Fruit fly (Drosophila melanogaster) whole organism, embryonic: ENCODE data around the gene Nazo.

ENCODE experiments used
- Adf1 ChIP-seq: fragments of 200-800 bp; sonication (Bioruptor generic); IDR thresholded peaks from 2 replicates; pipeline ENCODE4 v1.3.6; 2022; ENCODE audit warnings: missing biosample characterization, missing genetic modification characterization
- Antp ChIP-seq: fragments of 200-800 bp; sonication (Bioruptor generic); optimal IDR thresholded peaks from 3 replicates; lab custom pipeline; 2016; ENCODE audit warnings: missing biosample characterization, missing genetic modification characterization
- Asciz ChIP-seq: fragments of 200-800 bp; sonication (Bioruptor generic); optimal IDR thresholded peaks from 2 replicates; lab custom pipeline; 2017; ENCODE audit warnings: missing biosample characterization, mild to moderate bottlenecking, missing genetic modification characterization, missing genetic modification reagents
- CG10209 ChIP-seq: fragments of 200-800 bp; sonication (Bioruptor generic); optimal IDR thresholded peaks from 3 replicates; lab custom pipeline; 2017; ENCODE audit warnings: missing biosample characterization, mild to moderate bottlenecking, missing genetic modification characterization, missing genetic modification reagents
- CG10654 ChIP-seq: fragments of 200-800 bp; sonication (Bioruptor generic); optimal IDR thresholded peaks from 2 replicates; lab custom pipeline; 2016; ENCODE audit warnings: missing biosample characterization, missing genetic modification characterization
- CG11093 ChIP-seq: fragments of 200-800 bp; sonication (Bioruptor generic); IDR thresholded peaks from 3 replicates; pipeline ENCODE4 v1.3.6; 2022; ENCODE audit warnings: missing biosample characterization, missing genetic modification characterization
- CG12155 ChIP-seq: fragments of 200-800 bp; sonication (Bioruptor generic); optimal IDR thresholded peaks from 3 replicates; lab custom pipeline; 2016; ENCODE audit warnings: missing biosample characterization, missing genetic modification characterization
- CG17359 ChIP-seq: fragments of 200-800 bp; sonication (Bioruptor generic); optimal IDR thresholded peaks from 3 replicates; lab custom pipeline; 2018; ENCODE audit warnings: missing biosample characterization, mild to moderate bottlenecking, missing genetic modification characterization, moderate library complexity
- CG17829 ChIP-seq: fragments of 200-800 bp; optimal IDR thresholded peaks from 2 replicates; lab custom pipeline; 2019; ENCODE audit warnings: missing biosample characterization, mild to moderate bottlenecking, missing genetic modification characterization, moderate library complexity
- CG2199 ChIP-seq: fragments of 200-800 bp; sonication (Bioruptor generic); IDR thresholded peaks from 3 replicates; pipeline ENCODE4 v1.3.6; 2022; ENCODE audit warnings: missing biosample characterization, missing genetic modification characterization
- CG2712 ChIP-seq: fragments of 200-800 bp; optimal IDR thresholded peaks from 3 replicates; lab custom pipeline; 2019; ENCODE audit warnings: missing biosample characterization, mild to moderate bottlenecking, missing genetic modification characterization, moderate library complexity
- CG3065 ChIP-seq: fragments of 200-800 bp; sonication (Bioruptor generic); optimal IDR thresholded peaks from 2 replicates; lab custom pipeline; 2016; ENCODE audit warnings: missing biosample characterization, missing genetic modification characterization
- CG33557 ChIP-seq: fragments of 200-800 bp; sonication (Bioruptor generic); optimal IDR thresholded peaks from 2 replicates; lab custom pipeline; 2019; ENCODE audit warnings: missing biosample characterization, mild to moderate bottlenecking, missing genetic modification characterization, moderate library complexity
- CG4730 ChIP-seq: fragments of 200-800 bp; sonication (Bioruptor generic); IDR thresholded peaks from 2 replicates; pipeline ENCODE4 v1.3.6; 2022; ENCODE audit warnings: missing biosample characterization, missing genetic modification characterization
- CG6175 ChIP-seq: fragments of 200-800 bp; sonication (Bioruptor generic); IDR thresholded peaks from 3 replicates; pipeline ENCODE4 v1.3.6; 2022; ENCODE audit warnings: missing biosample characterization, missing genetic modification characterization
- CG6683 ChIP-seq: fragments of 200-800 bp; sonication (Bioruptor generic); optimal IDR thresholded peaks from 2 replicates; lab custom pipeline; 2017; ENCODE audit warnings: missing biosample characterization, mild to moderate bottlenecking, missing genetic modification characterization, missing genetic modification reagents
- CG9437 ChIP-seq: fragments of 200-800 bp; sonication (Bioruptor generic); optimal IDR thresholded peaks from 2 replicates; lab custom pipeline; 2018; ENCODE audit warnings: missing biosample characterization, mild to moderate bottlenecking, missing genetic modification characterization
- CG9932 ChIP-seq: fragments of 200-800 bp; sonication (Bioruptor generic); IDR thresholded peaks from 2 replicates; pipeline ENCODE4 v1.3.6; 2022; ENCODE audit warnings: missing biosample characterization, missing genetic modification characterization
- CHES-1-like ChIP-seq: fragments of 200-800 bp; sonication (Bioruptor generic); optimal IDR thresholded peaks from 2 replicates; lab custom pipeline; 2016; ENCODE audit warnings: missing biosample characterization, missing genetic modification characterization
- CkIIα-i1 ChIP-seq: fragments of 200-800 bp; sonication (Bioruptor generic); IDR thresholded peaks from 2 replicates; pipeline ENCODE4 v1.3.6; 2022; ENCODE audit warnings: missing biosample characterization, missing genetic modification characterization
- D19B ChIP-seq: fragments of 200-800 bp; sonication (Bioruptor generic); optimal IDR thresholded peaks from 2 replicates; lab custom pipeline; 2017; ENCODE audit warnings: missing biosample characterization, mild to moderate bottlenecking, missing genetic modification characterization
- Elba2 ChIP-seq: fragments of 200-800 bp; sonication (Bioruptor generic); optimal IDR thresholded peaks from 3 replicates; lab custom pipeline; 2016; ENCODE audit warnings: missing biosample characterization, missing genetic modification characterization
- Hmr ChIP-seq: fragments of 200-800 bp; sonication (Bioruptor generic); optimal IDR thresholded peaks from 3 replicates; lab custom pipeline; 2017; ENCODE audit warnings: mild to moderate bottlenecking, missing biosample characterization, missing genetic modification reagents, missing genetic modification characterization
- Kr ChIP-seq: fragments of 200-800 bp; sonication (Bioruptor generic); optimal IDR thresholded peaks from 2 replicates; lab custom pipeline; 2017; ENCODE audit warnings: missing biosample characterization, mild to moderate bottlenecking, missing genetic modification characterization
- MBD-R2 ChIP-seq: fragments of 200-800 bp; sonication (Bioruptor generic); IDR thresholded peaks from 2 replicates; pipeline ENCODE4 v1.3.6; 2022; ENCODE audit warnings: missing biosample characterization, missing genetic modification characterization
- Myb ChIP-seq: fragments of 200-800 bp; sonication (Bioruptor generic); optimal IDR thresholded peaks from 2 replicates; lab custom pipeline; 2016; ENCODE audit warnings: missing biosample characterization, missing genetic modification characterization
- Rfx ChIP-seq: fragments of 200-800 bp; sonication (Bioruptor generic); IDR thresholded peaks from 2 replicates; pipeline ENCODE4 v1.3.6; 2022; ENCODE audit warnings: missing biosample characterization, missing genetic modification characterization
- Rx ChIP-seq: fragments of 200-800 bp; sonication (Bioruptor generic); IDR thresholded peaks from 2 replicates; pipeline ENCODE4 v1.3.6; 2022; ENCODE audit warnings: missing biosample characterization, missing genetic modification characterization
- Sin3A ChIP-seq: fragments of >200 bp; optimal IDR thresholded peaks from 2 replicates; lab custom pipeline; 2018
- Taf1 ChIP-seq: fragments of 200-800 bp; sonication (Bioruptor generic); IDR thresholded peaks from 2 replicates; pipeline ENCODE4 v1.3.6; 2022; ENCODE audit warnings: missing biosample characterization, missing genetic modification characterization
- ab ChIP-seq: fragments of 200-800 bp; sonication (Bioruptor generic); optimal IDR thresholded peaks from 2 replicates; lab custom pipeline; 2016; ENCODE audit warnings: missing biosample characterization, missing genetic modification characterization
- al ChIP-seq: fragments of 200-800 bp; sonication (Bioruptor generic); IDR thresholded peaks from 2 replicates; pipeline ENCODE4 v1.3.6; 2022; ENCODE audit warnings: missing biosample characterization, missing genetic modification characterization
- aop ChIP-seq: fragments of 200-800 bp; sonication (Bioruptor generic); IDR thresholded peaks from 2 replicates; pipeline ENCODE4 v1.3.6; 2022; ENCODE audit warnings: missing biosample characterization, missing genetic modification characterization
- btn ChIP-seq: fragments of 200-800 bp; sonication (Bioruptor generic); optimal IDR thresholded peaks from 2 replicates; lab custom pipeline; 2016; ENCODE audit warnings: missing biosample characterization, missing genetic modification characterization
- cwo ChIP-seq: fragments of 200-800 bp; sonication (Bioruptor generic); optimal IDR thresholded peaks from 3 replicates; lab custom pipeline; 2017; ENCODE audit warnings: missing biosample characterization, missing genetic modification characterization, mild to moderate bottlenecking, moderate library complexity, missing genetic modification reagents
- fu2 ChIP-seq: fragments of 200-800 bp; sonication (Bioruptor generic); optimal IDR thresholded peaks from 2 replicates; lab custom pipeline; 2016; ENCODE audit warnings: missing biosample characterization, missing genetic modification characterization
- gem ChIP-seq: fragments of 200-800 bp; sonication (Bioruptor generic); optimal IDR thresholded peaks from 2 replicates; lab custom pipeline; 2019; ENCODE audit warnings: missing biosample characterization, mild to moderate bottlenecking, missing genetic modification characterization, moderate library complexity
- gt ChIP-seq: fragments of 200-800 bp; sonication (Bioruptor generic); IDR thresholded peaks from 2 replicates; pipeline ENCODE4 v1.3.6; 2022; ENCODE audit warnings: missing biosample characterization, missing genetic modification characterization
- ken ChIP-seq: fragments of 200-800 bp; sonication (Bioruptor generic); IDR thresholded peaks from 3 replicates; pipeline ENCODE4 v1.3.6; 2022; ENCODE audit warnings: missing biosample characterization, missing genetic modification characterization
- pfk ChIP-seq: fragments of 200-800 bp; sonication (Bioruptor generic); optimal IDR thresholded peaks from 2 replicates; lab custom pipeline; 2018; ENCODE audit warnings: missing biosample characterization, mild to moderate bottlenecking, missing genetic modification characterization, moderate library complexity
- phol ChIP-seq: fragments of 200-800 bp; sonication (Bioruptor generic); optimal IDR thresholded peaks from 3 replicates; lab custom pipeline; 2018; ENCODE audit warnings: missing biosample characterization, mild to moderate bottlenecking, missing genetic modification characterization, moderate library complexity
- pita ChIP-seq: fragments of 200-800 bp; sonication (Bioruptor generic); optimal IDR thresholded peaks from 2 replicates; lab custom pipeline; 2017; ENCODE audit warnings: missing biosample characterization, mild to moderate bottlenecking, missing genetic modification characterization
- pum ChIP-seq: fragments of 200-800 bp; sonication (Bioruptor generic); optimal IDR thresholded peaks from 2 replicates; lab custom pipeline; 2016; ENCODE audit warnings: missing biosample characterization, missing genetic modification characterization
- pzg ChIP-seq: fragments of 200-800 bp; sonication (Bioruptor generic); optimal IDR thresholded peaks from 3 replicates; lab custom pipeline; 2018; ENCODE audit warnings: missing biosample characterization, mild to moderate bottlenecking, missing genetic modification characterization, moderate library complexity
- slp2 ChIP-seq: fragments of 200-800 bp; sonication (Bioruptor generic); optimal IDR thresholded peaks from 2 replicates; lab custom pipeline; 2016; ENCODE audit warnings: missing biosample characterization, missing genetic modification characterization
- sqz ChIP-seq: fragments of 200-800 bp; sonication (Bioruptor generic); optimal IDR thresholded peaks from 3 replicates; lab custom pipeline; 2018; ENCODE audit warnings: missing biosample characterization, mild to moderate bottlenecking, missing genetic modification characterization
- tll ChIP-seq, 2 experiments: fragments of 200-800 bp in 1 of 2; fragments of >200 bp in 1 of 2; sonication (Bioruptor generic) in 1 of 2; optimal IDR thresholded peaks; 2 replicates each; lab custom pipeline; 2017 to 2019; ENCODE audit warnings: missing biosample characterization in 2 of 2, missing genetic modification characterization in 2 of 2, mild to moderate bottlenecking in 1 of 2, moderate library complexity in 1 of 2
- unpg ChIP-seq: fragments of 200-800 bp; sonication (Bioruptor generic); optimal IDR thresholded peaks from 3 replicates; lab custom pipeline; 2018; ENCODE audit warnings: missing biosample characterization, mild to moderate bottlenecking, missing genetic modification characterization, moderate library complexity
- wor ChIP-seq: fragments of 200-800 bp; sonication (Bioruptor generic); IDR thresholded peaks from 2 replicates; pipeline ENCODE4 v1.3.6; 2022; ENCODE audit warnings: missing biosample characterization, missing genetic modification characterization

Nazo gene

dm6 chr3R:8239472-8240301 is 48.0 kb upstream of the Nazo start (continued):
- TF ChIP-seq CHES-1-like (GFP tag; lab: Kevin White, UChicago): peak; percentile 34
- TF ChIP-seq pfk (GFP tag; lab: Kevin White, UChicago): no peak
- no peak for TF ChIP-seq tll (GFP tag; optimal IDR thresholded peaks at IDR 0.05; lab: Kevin White, UChicago)
- peak; percentile 94 for TF ChIP-seq Asciz (GFP tag; lab: Kevin White, UChicago)
- peak; percentile 92 for TF ChIP-seq CG17829
- TF ChIP-seq gem (tag; lab: Kevin White, UChicago): peak; percentile 95
- peak; percentile 83 for TF ChIP-seq slp2 (GFP tag; lab: Kevin White, UChicago)
- peak; percentile 90 for TF ChIP-seq CG33557 (GFP tag; lab: Kevin White, UChicago)
- peak; percentile 14 for TF ChIP-seq Antp (GFP tag; lab: Kevin White, UChicago)
- 0 out of 2 replicates have a peak, but pooled peaks have one; percentile 22 for TF ChIP-seq gt (GFP tag; lab: Robert Waterston, UW)
- peak; percentile 74 for TF ChIP-seq CG10654 (GFP tag; lab: Kevin White, UChicago)
- peak; percentile 75 for TF ChIP-seq CG12155
- TF ChIP-seq Sin3A (lab: Kevin White, UChicago): no peak
- peak; percentile 72 for TF ChIP-seq fu2 (GFP tag; lab: Kevin White, UChicago)
- TF ChIP-seq Myb (GFP tag; lab: Kevin White, UChicago): peak; percentile 47
- peak; percentile 60 for TF ChIP-seq Rx
- peak; percentile 79 for TF ChIP-seq Rfx (GFP tag; lab: Robert Waterston, UW)
- no peak for TF ChIP-seq CG3065 (GFP tag; lab: Kevin White, UChicago)
- TF ChIP-seq CG6175 (GFP tag; lab: Robert Waterston, UW): no peak
- TF ChIP-seq aop (GFP tag; lab: Robert Waterston, UW): no peak
- TF ChIP-seq pita (GFP tag; lab: Kevin White, UChicago): no peak
- TF ChIP-seq CG9437 (GFP tag; lab: Kevin White, UChicago): peak; percentile 95
- peak; percentile 41 for TF ChIP-seq pum (GFP tag; lab: Kevin White, UChicago)
- peak; percentile 83 for TF ChIP-seq D19B (GFP tag; lab: Kevin White, UChicago)
- no peak for TF ChIP-seq CG2199 (GFP tag; lab: Robert Waterston, UW)
- peak; percentile 76 for TF ChIP-seq CG6683
- TF ChIP-seq ab (GFP tag; lab: Kevin White, UChicago): no peak
- TF ChIP-seq Adf1: no peak
- peak; percentile 18 for TF ChIP-seq MBD-R2 (GFP tag; lab: Robert Waterston, UW)
- TF ChIP-seq CG2712 (tag; lab: Kevin White, UChicago): peak; percentile 90
- TF ChIP-seq wor (GFP tag; lab: Robert Waterston, UW): peak; percentile 43; the same call in 1 of the 2 replicates
- TF ChIP-seq pzg (GFP tag; lab: Kevin White, UChicago): peak; percentile 17
- no peak for TF ChIP-seq Kr (GFP tag; lab: Kevin White, UChicago)
- peak; percentile 81 for TF ChIP-seq unpg (GFP tag; lab: Kevin White, UChicago)
- TF ChIP-seq btn (GFP tag; lab: Kevin White, UChicago): peak; percentile 41
- no peak for TF ChIP-seq CkIIα-i1
- TF ChIP-seq sqz (GFP tag; lab: Kevin White, UChicago): peak; percentile 87
- TF ChIP-seq ken (GFP tag; lab: Robert Waterston, UW): no peak; the same call in 2 of the 3 replicates
- TF ChIP-seq Taf1 (GFP tag; lab: Robert Waterston, UW): peak; percentile 62; the same call in 1 of the 2 replicates
- no peak for TF ChIP-seq Elba2 (GFP tag; lab: Kevin White, UChicago)
- peak; percentile 74 for TF ChIP-seq CG9932 (GFP tag; lab: Robert Waterston, UW)
- TF ChIP-seq CG11093 (GFP tag; lab: Robert Waterston, UW): peak; percentile 68; the same call in 2 of the 3 replicates
- TF ChIP-seq CG10209 (GFP tag; lab: Kevin White, UChicago): peak; percentile 92
- peak; percentile 62 for TF ChIP-seq phol (tag; lab: Kevin White, UChicago)
- peak; percentile 66 for TF ChIP-seq al (GFP tag; lab: Robert Waterston, UW)
- TF ChIP-seq cwo: peak; percentile 87
- peak; percentile 32; the same call in 1 of the 2 replicates for TF ChIP-seq CG4730 (GFP tag; lab: Robert Waterston, UW)
- peak; percentile 92 for TF ChIP-seq Hmr (GFP tag; lab: Kevin White, UChicago)
- TF ChIP-seq CG17359: peak; percentile 87
